Fruit fly (Drosophila melanogaster) whole organism, embryonic: ENCODE data around the gene mRpS7.

Experiments
- Aef1 ChIP-seq: fragments of 200-800 bp; sonication (Bioruptor generic); IDR thresholded peaks from 3 replicates; pipeline ENCODE4 v1.3.6; 2022; ENCODE audit warnings: missing biosample characterization, missing genetic modification characterization
- Atf-2 ChIP-seq: fragments of 200-800 bp; sonication (Bioruptor generic); optimal IDR thresholded peaks from 2 replicates; lab custom pipeline; 2016; ENCODE audit warnings: missing biosample characterization, missing genetic modification characterization
- B-H2 ChIP-seq: fragments of 200-800 bp; sonication (Bioruptor generic); optimal IDR thresholded peaks from 2 replicates; lab custom pipeline; 2018; ENCODE audit warnings: missing biosample characterization, mild to moderate bottlenecking, missing genetic modification characterization
- CG11247 ChIP-seq: fragments of 200-800 bp; sonication (Bioruptor generic); IDR thresholded peaks from 2 replicates; pipeline ENCODE4 v1.3.6; 2022; ENCODE audit warnings: missing biosample characterization, missing genetic modification characterization
- CG11560 ChIP-seq: fragments of 200-800 bp; sonication (Bioruptor generic); IDR thresholded peaks from 3 replicates; pipeline ENCODE4 v1.3.6; 2022; ENCODE audit warnings: missing biosample characterization, missing genetic modification characterization
- CG12299 ChIP-seq: fragments of 200-800 bp; sonication (Bioruptor generic); optimal IDR thresholded peaks from 2 replicates; lab custom pipeline; 2018; ENCODE audit warnings: missing biosample characterization, mild to moderate bottlenecking, missing genetic modification characterization
- CG13287 ChIP-seq: fragments of 200-800 bp; sonication (Bioruptor generic); IDR thresholded peaks from 2 replicates; pipeline ENCODE4 v1.3.6; 2022; ENCODE audit warnings: missing biosample characterization, missing genetic modification characterization; ENCODE audit not compliant: partially characterized antibody
- CG14050 ChIP-seq: fragments of 200-800 bp; sonication (Bioruptor generic); IDR thresholded peaks from 3 replicates; pipeline ENCODE4 v1.3.6; 2022; ENCODE audit warnings: missing biosample characterization, missing genetic modification characterization
- CG14710 ChIP-seq: fragments of 200-800 bp; sonication (Bioruptor generic); optimal IDR thresholded peaks from 3 replicates; lab custom pipeline; 2019; ENCODE audit warnings: missing biosample characterization, mild to moderate bottlenecking, missing genetic modification characterization, moderate library complexity
- CG1603 ChIP-seq: fragments of 200-800 bp; sonication (Bioruptor generic); optimal IDR thresholded peaks from 2 replicates; lab custom pipeline; 2019; ENCODE audit warnings: missing biosample characterization, mild to moderate bottlenecking, missing genetic modification characterization, moderate library complexity
- CG17612 ChIP-seq: fragments of 200-800 bp; sonication (Bioruptor generic); IDR thresholded peaks from 2 replicates; pipeline ENCODE4 v1.3.6; 2022; ENCODE audit warnings: missing biosample characterization, missing genetic modification characterization
- CG17829 ChIP-seq: fragments of 200-800 bp; optimal IDR thresholded peaks from 2 replicates; lab custom pipeline; 2019; ENCODE audit warnings: missing biosample characterization, mild to moderate bottlenecking, missing genetic modification characterization, moderate library complexity
- CG2712 ChIP-seq: fragments of 200-800 bp; optimal IDR thresholded peaks from 3 replicates; lab custom pipeline; 2019; ENCODE audit warnings: missing biosample characterization, mild to moderate bottlenecking, missing genetic modification characterization, moderate library complexity
- CG2889 ChIP-seq: fragments of 200-800 bp; sonication (Bioruptor generic); IDR thresholded peaks from 3 replicates; pipeline ENCODE4 v1.3.6; 2022; ENCODE audit warnings: missing biosample characterization, missing genetic modification characterization
- CG30020 ChIP-seq: fragments of 200-800 bp; optimal IDR thresholded peaks from 2 replicates; lab custom pipeline; 2019; ENCODE audit warnings: missing biosample characterization, mild to moderate bottlenecking, missing genetic modification characterization, moderate library complexity
- CG31388 ChIP-seq: fragments of 200-800 bp; sonication (Bioruptor generic); optimal IDR thresholded peaks from 2 replicates; lab custom pipeline; 2016; ENCODE audit warnings: missing biosample characterization, missing genetic modification characterization
- CG31441 ChIP-seq: fragments of 200-800 bp; sonication (Bioruptor generic); IDR thresholded peaks from 2 replicates; pipeline ENCODE4 v1.3.6; 2022; ENCODE audit warnings: missing biosample characterization, missing genetic modification characterization
- CG6791 ChIP-seq: fragments of 200-800 bp; sonication (Bioruptor generic); IDR thresholded peaks from 3 replicates; pipeline ENCODE4 v1.3.6; 2022; ENCODE audit warnings: missing biosample characterization, missing genetic modification characterization; ENCODE audit not compliant: partially characterized antibody
- CG7271 ChIP-seq: fragments of 200-800 bp; sonication (Bioruptor generic); optimal IDR thresholded peaks from 2 replicates; lab custom pipeline; 2018; ENCODE audit warnings: missing biosample characterization, mild to moderate bottlenecking, missing genetic modification characterization, moderate library complexity
- CG7786 ChIP-seq: fragments of 200-800 bp; sonication (Bioruptor generic); optimal IDR thresholded peaks from 2 replicates; lab custom pipeline; 2016; ENCODE audit warnings: missing biosample characterization, missing genetic modification characterization
- CG8359 ChIP-seq: fragments of 200-800 bp; sonication (Bioruptor generic); optimal IDR thresholded peaks from 2 replicates; lab custom pipeline; 2017; ENCODE audit warnings: missing biosample characterization, mild to moderate bottlenecking, missing genetic modification characterization, borderline replicate concordance
- Deaf1 ChIP-seq: fragments of 200-800 bp; optimal IDR thresholded peaks from 3 replicates; lab custom pipeline; 2019; ENCODE audit warnings: missing biosample characterization, mild to moderate bottlenecking, missing genetic modification characterization, moderate library complexity
- Dip3 ChIP-seq: fragments of 200-800 bp; sonication (Bioruptor generic); optimal IDR thresholded peaks from 3 replicates; lab custom pipeline; 2016; ENCODE audit warnings: missing biosample characterization, missing genetic modification characterization
- Dll ChIP-seq: fragments of 200-800 bp; sonication (Bioruptor generic); IDR thresholded peaks from 4 replicates; pipeline ENCODE4 v1.3.6; 2022; ENCODE audit warnings: missing biosample characterization, missing genetic modification characterization; ENCODE audit not compliant: partially characterized antibody
- Doc3 ChIP-seq: fragments of 200-800 bp; sonication (Bioruptor generic); IDR thresholded peaks from 3 replicates; pipeline ENCODE4 v1.3.6; 2022; ENCODE audit warnings: missing biosample characterization, missing genetic modification characterization; ENCODE audit not compliant: partially characterized antibody
- Hmr ChIP-seq: fragments of 200-800 bp; sonication (Bioruptor generic); optimal IDR thresholded peaks from 3 replicates; lab custom pipeline; 2017; ENCODE audit warnings: mild to moderate bottlenecking, missing biosample characterization, missing genetic modification reagents, missing genetic modification characterization
- Hr3 ChIP-seq: fragments of 200-800 bp; sonication (Bioruptor generic); optimal IDR thresholded peaks from 3 replicates; lab custom pipeline; 2016; ENCODE audit warnings: missing biosample characterization, missing genetic modification characterization
- Jarid2 ChIP-seq: fragments of 200-800 bp; sonication (Bioruptor generic); optimal IDR thresholded peaks from 3 replicates; lab custom pipeline; 2017; ENCODE audit warnings: mild to moderate bottlenecking, missing biosample characterization, missing genetic modification reagents, missing genetic modification characterization
- Mrtf ChIP-seq: fragments of 200-800 bp; sonication (Bioruptor generic); IDR thresholded peaks from 3 replicates; pipeline ENCODE4 v1.3.6; 2022; ENCODE audit warnings: missing biosample characterization, missing genetic modification characterization
- Neu2 ChIP-seq: fragments of 200-800 bp; sonication (Bioruptor generic); optimal IDR thresholded peaks from 3 replicates; lab custom pipeline; 2016; ENCODE audit warnings: missing biosample characterization, missing genetic modification characterization, borderline replicate concordance
- Sry-β ChIP-seq: fragments of 200-800 bp; sonication (Bioruptor generic); optimal IDR thresholded peaks from 2 replicates; lab custom pipeline; 2018; ENCODE audit warnings: missing biosample characterization, mild to moderate bottlenecking, missing genetic modification characterization, moderate library complexity
- Sry-δ ChIP-seq: fragments of 200-800 bp; sonication (Bioruptor generic); optimal IDR thresholded peaks from 2 replicates; lab custom pipeline; 2016; ENCODE audit warnings: missing biosample characterization, missing genetic modification characterization
- amos ChIP-seq: fragments of 200-800 bp; sonication (Bioruptor generic); IDR thresholded peaks from 2 replicates; pipeline ENCODE4 v1.3.6; 2022; ENCODE audit warnings: missing biosample characterization, missing genetic modification characterization; ENCODE audit not compliant: partially characterized antibody
- crp ChIP-seq, 2 experiments: fragments of 200-800 bp; sonication (Bioruptor generic); optimal IDR thresholded peaks; 2 replicates in 1 of 2; 3 replicates in 1 of 2; lab custom pipeline; 2017; ENCODE audit warnings: missing biosample characterization in 2 of 2, missing genetic modification characterization in 2 of 2, mild to moderate bottlenecking in 1 of 2, moderate library complexity in 1 of 2
- dmrt11E ChIP-seq: fragments of 200-800 bp; sonication (Bioruptor generic); optimal IDR thresholded peaks from 3 replicates; lab custom pipeline; 2018; ENCODE audit warnings: missing biosample characterization, mild to moderate bottlenecking, missing genetic modification characterization, moderate library complexity
- en ChIP-seq: fragments of 200-800 bp; sonication (Bioruptor generic); optimal IDR thresholded peaks from 2 replicates; lab custom pipeline; 2016; ENCODE audit warnings: missing biosample characterization, missing genetic modification characterization
- gcm2 ChIP-seq: fragments of 200-800 bp; sonication (Bioruptor generic); optimal IDR thresholded peaks from 2 replicates; lab custom pipeline; 2016; ENCODE audit warnings: missing biosample characterization, missing genetic modification characterization
- gem ChIP-seq: fragments of 200-800 bp; sonication (Bioruptor generic); optimal IDR thresholded peaks from 2 replicates; lab custom pipeline; 2019; ENCODE audit warnings: missing biosample characterization, mild to moderate bottlenecking, missing genetic modification characterization, moderate library complexity
- gsb-n ChIP-seq: fragments of 200-800 bp; sonication (Bioruptor generic); optimal IDR thresholded peaks from 3 replicates; lab custom pipeline; 2018; ENCODE audit warnings: missing biosample characterization, mild to moderate bottlenecking, missing genetic modification characterization
- inv ChIP-seq: fragments of 200-800 bp; sonication (Bioruptor generic); IDR thresholded peaks from 2 replicates; pipeline ENCODE4 v1.3.6; 2022; ENCODE audit warnings: missing biosample characterization, missing genetic modification characterization; ENCODE audit not compliant: partially characterized antibody
- jing ChIP-seq: fragments of 200-800 bp; sonication (Bioruptor generic); optimal IDR thresholded peaks from 2 replicates; lab custom pipeline; 2018; ENCODE audit warnings: missing biosample characterization, mild to moderate bottlenecking, missing genetic modification characterization
- knrl ChIP-seq: fragments of 200-800 bp; sonication (Bioruptor generic); IDR thresholded peaks from 3 replicates; pipeline ENCODE4 v1.3.6; 2022; ENCODE audit warnings: missing biosample characterization, missing genetic modification characterization; ENCODE audit not compliant: partially characterized antibody
- nerfin-2 ChIP-seq: fragments of 200-800 bp; sonication (Bioruptor generic); IDR thresholded peaks from 2 replicates; pipeline ENCODE4 v1.3.6; 2022; ENCODE audit warnings: missing biosample characterization, missing genetic modification characterization; ENCODE audit not compliant: partially characterized antibody
- nom ChIP-seq: fragments of 200-800 bp; sonication (Bioruptor generic); optimal IDR thresholded peaks from 2 replicates; lab custom pipeline; 2017; ENCODE audit warnings: missing biosample characterization, missing genetic modification characterization, mild to moderate bottlenecking, moderate library complexity, missing genetic modification reagents
- run ChIP-seq: fragments of 200-800 bp; sonication (Bioruptor generic); optimal IDR thresholded peaks from 3 replicates; lab custom pipeline; 2018; ENCODE audit warnings: missing biosample characterization, mild to moderate bottlenecking, missing genetic modification characterization
- trem ChIP-seq: fragments of 200-800 bp; optimal IDR thresholded peaks from 3 replicates; lab custom pipeline; 2019; ENCODE audit warnings: missing biosample characterization, mild to moderate bottlenecking, missing genetic modification characterization, moderate library complexity
- ttk ChIP-seq: fragments of 200-800 bp; sonication (Bioruptor generic); IDR thresholded peaks from 2 replicates; pipeline ENCODE4 v2.1.2; 2022; ENCODE audit warnings: missing biosample characterization, missing genetic modification characterization
- wek ChIP-seq: fragments of 200-800 bp; sonication (Bioruptor generic); optimal IDR thresholded peaks from 3 replicates; lab custom pipeline; 2018; ENCODE audit warnings: missing biosample characterization, mild to moderate bottlenecking, missing genetic modification characterization, moderate library complexity
- zen ChIP-seq: fragments of 200-800 bp; sonication (Bioruptor generic); optimal IDR thresholded peaks from 3 replicates; lab custom pipeline; 2018; ENCODE audit warnings: missing biosample characterization, mild to moderate bottlenecking, missing genetic modification characterization, moderate library complexity

mRpS7 gene

dm6 chr2L:10396488-10396824 is 10.0 kb downstream of the mRpS7 start, which contains the start of gene Cnot4 (continued):
- TF ChIP-seq jing (GFP tag; lab: Kevin White, UChicago) (no peak), nerfin-2 (GFP tag; lab: Robert Waterston, UW) (no peak), CG11560 (tag; lab: Robert Waterston, UW) (peak; percentile 97), CG6791 (GFP tag; lab: Robert Waterston, UW) (0 out of 3 replicates have a peak, but pooled peaks have one; percentile 31), CG14710 (tag; lab: Kevin White, UChicago) (peak; percentile 63), amos (GFP tag; lab: Robert Waterston, UW) (peak; percentile 49; the same call in 1 of the 2 replicates), CG30020 (peak; percentile 92), trem (peak; percentile 38), CG7786 (GFP tag; lab: Kevin White, UChicago) (no peak), knrl (GFP tag; lab: Robert Waterston, UW) (peak; percentile 48; the same call in 2 of the 3 replicates), CG17612 (no peak), Dll (GFP tag; lab: Robert Waterston, UW) (peak; percentile 39; the same call in 2 of the 4 replicates), Mrtf (GFP tag; lab: Robert Waterston, UW) (no peak), CG8359 (no peak), Sry-δ (GFP tag; lab: Kevin White, UChicago) (peak; percentile 61), Hmr (GFP tag; lab: Kevin White, UChicago) (no peak), inv (0 out of 2 replicates have a peak, but pooled peaks have one; percentile 30), Aef1 (GFP tag; lab: Robert Waterston, UW) (no peak), CG31388 (GFP tag; lab: Kevin White, UChicago) (no peak), CG2889 (GFP tag; lab: Robert Waterston, UW) (no peak), Jarid2 (no peak), nom (no peak), CG13287 (GFP tag; lab: Robert Waterston, UW) (peak; percentile 44; the same call in 1 of the 2 replicates), B-H2 (GFP tag; lab: Kevin White, UChicago) (no peak), crp (GFP tag; optimal IDR thresholded peaks at IDR 0.05; lab: Kevin White, UChicago) (no peak), Atf-2 (GFP tag; lab: Kevin White, UChicago) (no peak), wek (GFP tag; lab: Kevin White, UChicago) (no peak), Deaf1 (tag; lab: Kevin White, UChicago) (no peak), CG11247 (GFP tag; lab: Robert Waterston, UW) (no peak), en (GFP tag; lab: Kevin White, UChicago) (no peak), run (tag; lab: Kevin White, UChicago) (no peak), Doc3 (peak; percentile 38; the same call in 1 of the 3 replicates), CG31441 (peak; percentile 89; the same call in 1 of the 2 replicates), gem (tag; lab: Kevin White, UChicago) (peak; percentile 24), CG7271 (no peak), CG14050 (GFP tag; lab: Robert Waterston, UW) (no peak), CG1603 (tag; lab: Kevin White, UChicago) (peak; percentile 17), gcm2 (GFP tag; lab: Kevin White, UChicago) (no peak), Hr3 (GFP tag; lab: Kevin White, UChicago) (peak; percentile 25), ttk (GFP tag; lab: Robert Waterston, UW) (no peak), dmrt11E (peak; percentile 36), zen (tag; lab: Kevin White, UChicago) (peak; percentile 16), CG2712 (tag; lab: Kevin White, UChicago) (peak; percentile 36), Neu2 (GFP tag; lab: Kevin White, UChicago) (no peak), gsb-n (peak; percentile 44), Sry-β (GFP tag; lab: Kevin White, UChicago) (peak; percentile 78), Dip3 (GFP tag; lab: Kevin White, UChicago) (no peak), CG17829 (tag; lab: Kevin White, UChicago) (peak; percentile 29), CG12299 (no peak)
